Fruit fly (Drosophila melanogaster): Measurements from ENCODE around the gene comm2.

comm2 gene

DNA sequence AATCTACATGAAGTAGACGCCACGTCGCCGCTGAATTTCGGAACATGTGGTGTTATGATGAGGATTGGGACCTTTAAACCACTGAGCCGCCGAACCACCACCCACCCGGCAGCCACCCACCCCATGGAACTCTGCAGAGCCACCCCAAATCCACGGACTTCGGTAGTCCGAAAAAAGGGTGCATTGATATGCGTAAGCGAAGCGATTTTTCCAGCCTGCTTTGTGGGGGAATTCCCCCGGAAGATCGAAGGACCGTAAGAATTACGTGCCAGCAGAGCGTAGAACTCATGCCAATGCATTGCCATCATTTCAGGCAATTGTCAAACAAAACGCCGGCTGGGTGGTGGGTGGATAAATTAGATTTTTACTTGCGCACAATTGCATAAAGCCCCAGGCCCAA, 21.4 kb downstream of the comm2 start:
- TF ChIP-seq CG1024 (GFP tag; IDR thresholded peaks at IDR 0.05): no peak
- peak; percentile 79; the same call in 2 of the 3 replicates for TF ChIP-seq mld (GFP tag; IDR thresholded peaks at IDR 0.05; ENCODE audit: partially characterized antibody)
- TF ChIP-seq crol (GFP tag; IDR thresholded peaks at IDR 0.05): no peak
- TF ChIP-seq gt (GFP tag; IDR thresholded peaks at IDR 0.05): no peak
- peak; percentile 11 for TF ChIP-seq tap (tag; optimal IDR thresholded peaks at IDR 0.05)
- TF ChIP-seq Dll (GFP tag; IDR thresholded peaks at IDR 0.05; ENCODE audit: partially characterized antibody): 0 out of 4 replicates have a peak, but pooled peaks have one; percentile 33
- no peak for TF ChIP-seq CG2120 (GFP tag; optimal IDR thresholded peaks at IDR 0.05)
- TF ChIP-seq Ets65A (GFP tag): peak; percentile 40
- TF ChIP-seq CG7963 (GFP tag; IDR thresholded peaks at IDR 0.05; ENCODE audit: partially characterized antibody): peak; percentile 69; the same call in 2 of the 3 replicates
- TF ChIP-seq Opbp (GFP tag; IDR thresholded peaks at IDR 0.05; ENCODE audit: partially characterized antibody): peak; percentile 86; the same call in 2 of the 3 replicates
- TF ChIP-seq HLHmδ (GFP tag; optimal IDR thresholded peaks at IDR 0.05): no peak
- TF ChIP-seq CG6175 (GFP tag; IDR thresholded peaks at IDR 0.05): no peak
- TF ChIP-seq Bgb (GFP tag; IDR thresholded peaks at IDR 0.05; ENCODE audit: partially characterized antibody): peak; percentile 67; the same call in 1 of the 2 replicates
- TF ChIP-seq bbx (GFP tag; IDR thresholded peaks at IDR 0.05; ENCODE audit: partially characterized antibody): peak; percentile 92
- no peak for TF ChIP-seq CG13775 (GFP tag; optimal IDR thresholded peaks at IDR 0.05)
- peak; percentile 53 for TF ChIP-seq Kr (GFP tag; optimal IDR thresholded peaks at IDR 0.05)
- TF ChIP-seq CG3726 (GFP tag; IDR thresholded peaks at IDR 0.05): 0 out of 3 replicates have a peak, but pooled peaks have one; percentile 24
- no peak for TF ChIP-seq org-1 (GFP tag; optimal IDR thresholded peaks at IDR 0.05)
- TF ChIP-seq her (GFP tag; optimal IDR thresholded peaks at IDR 0.05): no peak
- peak; percentile 45; the same call in 1 of the 2 replicates for TF ChIP-seq ato (GFP tag; IDR thresholded peaks at IDR 0.05; ENCODE audit: partially characterized antibody)
- TF ChIP-seq nmo (GFP tag; optimal IDR thresholded peaks at IDR 0.05): peak; percentile 36
- 0 out of 3 replicates have a peak, but pooled peaks have one; percentile 27 for TF ChIP-seq vnd (GFP tag; IDR thresholded peaks at IDR 0.05; ENCODE audit: partially characterized antibody)
- TF ChIP-seq nerfin-1 (tag; optimal IDR thresholded peaks at IDR 0.05): peak; percentile 100
- 0 out of 4 replicates have a peak, but pooled peaks have one; percentile 17 for TF ChIP-seq chinmo (GFP tag; IDR thresholded peaks at IDR 0.05; ENCODE audit: partially characterized antibody)
- TF ChIP-seq nerfin-2 (GFP tag; IDR thresholded peaks at IDR 0.05; ENCODE audit: partially characterized antibody): peak; percentile 46; the same call in 1 of the 2 replicates
- TF ChIP-seq bsh (GFP tag; optimal IDR thresholded peaks at IDR 0.05): no peak
- peak; percentile 86 for TF ChIP-seq sd (tag; optimal IDR thresholded peaks at IDR 0.05)
- TF ChIP-seq CG1832 (GFP tag; optimal IDR thresholded peaks at IDR 0.05): no peak
- peak; percentile 86 for TF ChIP-seq CG10431 (GFP tag; optimal IDR thresholded peaks at IDR 0.05)
- 0 out of 2 replicates have a peak, but pooled peaks have one; percentile 14 for TF ChIP-seq tna (GFP tag; IDR thresholded peaks at IDR 0.05; ENCODE audit: partially characterized antibody)
- peak; percentile 78; the same call in 1 of the 2 replicates for TF ChIP-seq CG42726 (GFP tag; IDR thresholded peaks at IDR 0.05; ENCODE audit: partially characterized antibody)
- TF ChIP-seq CG9817 (tag; optimal IDR thresholded peaks at IDR 0.05): no peak
- TF ChIP-seq Usf (GFP tag; optimal IDR thresholded peaks at IDR 0.05): no peak
- peak; percentile 88 for TF ChIP-seq CG6791 (GFP tag; IDR thresholded peaks at IDR 0.05; ENCODE audit: partially characterized antibody)
- TF ChIP-seq HLH4C (GFP tag; IDR thresholded peaks at IDR 0.05; ENCODE audit: partially characterized antibody): 0 out of 3 replicates have a peak, but pooled peaks have one; percentile 45

DNA sequence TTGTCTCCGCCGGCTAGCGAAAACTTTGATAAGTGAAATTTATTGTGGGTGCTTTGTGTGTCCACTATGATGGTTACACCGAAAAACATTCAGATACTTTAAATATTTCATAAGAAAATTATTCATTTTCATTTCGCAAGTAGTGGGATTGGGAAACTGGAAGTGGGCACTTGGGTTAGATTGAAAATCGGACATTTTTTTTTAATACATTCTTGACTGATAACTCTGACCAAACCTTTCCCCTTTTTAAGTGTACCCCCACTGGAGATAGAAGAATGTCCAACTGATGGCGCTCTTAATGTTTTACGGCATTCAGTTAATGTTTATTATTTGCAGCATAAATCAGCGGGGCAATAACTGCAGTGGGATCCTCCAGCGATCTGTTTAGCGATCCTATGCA, 22.0 kb downstream of the comm2 start:
- 0 out of 2 replicates have a peak, but pooled peaks have one; percentile 21 for TF ChIP-seq Xrp1 (GFP tag; IDR thresholded peaks at IDR 0.05)
- peak; percentile 33 for TF ChIP-seq CG2678 (tag; optimal IDR thresholded peaks at IDR 0.05)
- TF ChIP-seq cwo (GFP tag; optimal IDR thresholded peaks at IDR 0.05): no peak
- 0 out of 3 replicates have a peak, but pooled peaks have one; percentile 1 for TF ChIP-seq zfh1 (GFP tag; IDR thresholded peaks at IDR 0.05)
- TF ChIP-seq bsh (GFP tag; optimal IDR thresholded peaks at IDR 0.05): peak in 1 of 2 experiments; percentile 33
- TF ChIP-seq Ada2b (GFP tag; IDR thresholded peaks at IDR 0.05): 0 out of 2 replicates have a peak, but pooled peaks have one; percentile 14
- TF ChIP-seq bab2 (GFP tag; optimal IDR thresholded peaks at IDR 0.05): no peak
- TF ChIP-seq Ssrp (tag; optimal IDR thresholded peaks at IDR 0.05): peak; percentile 22
- peak; percentile 4 for TF ChIP-seq az2 (GFP tag; optimal IDR thresholded peaks at IDR 0.05)
- TF ChIP-seq CG9215 (GFP tag; IDR thresholded peaks at IDR 0.05): no peak
- TF ChIP-seq CG11504 (tag; optimal IDR thresholded peaks at IDR 0.05): peak; percentile 32
- TF ChIP-seq CG7556 (GFP tag; optimal IDR thresholded peaks at IDR 0.05): peak; percentile 8
- TF ChIP-seq sens (GFP tag): peak; percentile 70
- TF ChIP-seq dmrt99B (tag; optimal IDR thresholded peaks at IDR 0.05): peak; percentile 1
- TF ChIP-seq Poxn (GFP tag; IDR thresholded peaks at IDR 0.05): no peak
